Worm (Caenorhabditis elegans) whole organism, L1 larva: ENCODE data around the gene C54F6.15.

ENCODE experiments used
- C16A3.4 ChIP-seq: fragments of 150-350 bp; optimal IDR thresholded peaks from 2 replicates; lab custom pipeline; 2014; ENCODE audit warnings: missing biosample characterization, missing genetic modification characterization
- C34B4.2 ChIP-seq: sonication (generic microtip); optimal IDR thresholded peaks from 2 replicates; lab custom pipeline; 2017; ENCODE audit warnings: mild to moderate bottlenecking, missing genetic modification characterization, missing compliant biosample characterization
- alr-1 ChIP-seq: fragments of 200-800 bp; sonication (Bioruptor generic); optimal IDR thresholded peaks from 2 replicates; lab custom pipeline; 2018; ENCODE audit warnings: borderline replicate concordance, mild to moderate bottlenecking, missing genetic modification characterization, missing compliant biosample characterization
- ama-1 ChIP-seq: fragments of 150-350 bp; optimal IDR thresholded peaks from 2 replicates; lab custom pipeline; 2014
- ceh-63 ChIP-seq: fragments of 200-800 bp; sonication (Bioruptor generic); optimal IDR thresholded peaks from 2 replicates; lab custom pipeline; 2018; ENCODE audit warnings: mild to moderate bottlenecking, missing genetic modification characterization, missing compliant biosample characterization
- efl-1 ChIP-seq, 4 experiments: fragments of 150-350 bp; optimal IDR thresholded peaks in 3 of 4; peaks in 1 of 4; 1 replicate in 1 of 4; 2 replicates in 3 of 4; lab custom pipeline; 2014; ENCODE audit warnings: missing biosample characterization in 2 of 4, missing genetic modification characterization in 2 of 4, missing genetic modification reagents in 2 of 4
- egl-13 ChIP-seq: sonication (generic microtip); optimal IDR thresholded peaks from 2 replicates; lab custom pipeline; 2016; ENCODE audit warnings: missing genotype, missing genetic modification reagents, missing genetic modification characterization, missing compliant biosample characterization
- egl-27 ChIP-seq, 2 experiments: fragments of 150-350 bp in 1 of 2; sonication (generic microtip); optimal IDR thresholded peaks; 3 replicates each; lab custom pipeline; 2017 to 2018; ENCODE audit warnings: missing biosample characterization in 2 of 2, missing genetic modification characterization in 2 of 2, missing genetic modification reagents in 2 of 2
- elt-3 ChIP-seq, 6 experiments: fragments of 150-350 bp in 1 of 6; sonication (generic microtip); optimal IDR thresholded peaks; 2 replicates each; lab custom pipeline; 2017 to 2018; ENCODE audit warnings: missing biosample characterization in 6 of 6, missing genetic modification characterization in 6 of 6, inconsistent platforms in 1 of 6
- fkh-4 ChIP-seq: sonication (generic microtip); optimal IDR thresholded peaks from 2 replicates; lab custom pipeline; 2016; ENCODE audit warnings: missing compliant biosample characterization, missing genetic modification characterization, borderline replicate concordance
- grh-1 ChIP-seq: fragments of 200-800 bp; sonication (Bioruptor generic); IDR thresholded peaks from 2 replicates; pipeline ENCODE4 v1.3.6; 2022; ENCODE audit warnings: missing genetic modification reagents, missing genetic modification characterization, missing compliant biosample characterization
- hlh-17 ChIP-seq: fragments of 200-800 bp; sonication (Bioruptor generic); optimal IDR thresholded peaks from 2 replicates; lab custom pipeline; 2018; ENCODE audit warnings: missing genetic modification characterization, mild to moderate bottlenecking, missing compliant biosample characterization, moderate library complexity, borderline replicate concordance
- hpl-2 ChIP-seq: fragments of 150-350 bp; optimal IDR thresholded peaks from 2 replicates; lab custom pipeline; 2014; ENCODE audit warnings: missing biosample characterization, missing genetic modification reagents, missing genetic modification characterization
- jun-1 ChIP-seq: fragments of 150-350 bp; optimal IDR thresholded peaks from 2 replicates; lab custom pipeline; 2014; ENCODE audit warnings: missing biosample characterization, missing genetic modification reagents, missing genetic modification characterization
- mab-9 ChIP-seq: fragments of 200-800 bp; sonication (Bioruptor generic); IDR thresholded peaks from 2 replicates; pipeline ENCODE4 v1.3.6; 2022; ENCODE audit warnings: missing genetic modification reagents, missing genetic modification characterization, missing compliant biosample characterization
- mef-2 ChIP-seq: fragments of 150-350 bp; optimal IDR thresholded peaks from 2 replicates; lab custom pipeline; 2014; ENCODE audit warnings: missing biosample characterization, missing genetic modification characterization
- nhr-19 ChIP-seq: fragments of 200-800 bp; sonication (Bioruptor generic); conservative IDR thresholded peaks from 2 replicates; pipeline ENCODE4 v1.3.6; 2022; ENCODE audit warnings: missing genetic modification characterization, missing compliant biosample characterization
- nhr-20 ChIP-seq: sonication (generic microtip); optimal IDR thresholded peaks from 2 replicates; lab custom pipeline; 2016; ENCODE audit warnings: mild to moderate bottlenecking, missing genetic modification characterization, missing compliant biosample characterization
- nhr-28 ChIP-seq: fragments of 150-350 bp; optimal IDR thresholded peaks from 2 replicates; lab custom pipeline; 2014; ENCODE audit warnings: missing biosample characterization, missing genetic modification characterization
- nhr-71 ChIP-seq: sonication (generic microtip); optimal IDR thresholded peaks from 2 replicates; lab custom pipeline; 2016; ENCODE audit warnings: mild to moderate bottlenecking, missing genetic modification characterization, moderate library complexity, missing compliant biosample characterization
- nhr-76 ChIP-seq: sonication (generic microtip); optimal IDR thresholded peaks from 2 replicates; lab custom pipeline; 2017; ENCODE audit warnings: missing biosample characterization, missing genetic modification characterization
- nhr-84 ChIP-seq: sonication (generic microtip); optimal IDR thresholded peaks from 2 replicates; lab custom pipeline; 2017; ENCODE audit warnings: missing biosample characterization, missing genetic modification characterization
- pag-3 ChIP-seq: sonication (generic microtip); optimal IDR thresholded peaks from 2 replicates; lab custom pipeline; 2017; ENCODE audit warnings: missing genetic modification characterization, mild to moderate bottlenecking, missing compliant biosample characterization, antibody characterized with exemption, borderline replicate concordance; ENCODE audit not compliant: insufficient read depth
- pax-3 ChIP-seq: fragments of 200-800 bp; sonication (Bioruptor generic); optimal IDR thresholded peaks from 2 replicates; lab custom pipeline; 2018; ENCODE audit warnings: mild to moderate bottlenecking, missing genetic modification characterization, moderate library complexity, missing compliant biosample characterization
- pqm-1 ChIP-seq: sonication (generic microtip); optimal IDR thresholded peaks from 3 replicates; lab custom pipeline; 2017; ENCODE audit warnings: missing biosample characterization, missing genetic modification characterization
- rnt-1 ChIP-seq: sonication (generic microtip); optimal IDR thresholded peaks from 2 replicates; lab custom pipeline; 2016; ENCODE audit warnings: mild to moderate bottlenecking, missing genetic modification characterization, moderate library complexity, missing compliant biosample characterization
- snpc-4 ChIP-seq: fragments of 150-350 bp; optimal IDR thresholded peaks from 2 replicates; lab custom pipeline; 2014; ENCODE audit warnings: missing biosample characterization, missing genetic modification characterization
- snu-23 ChIP-seq: sonication (generic microtip); optimal IDR thresholded peaks from 2 replicates; lab custom pipeline; 2016; ENCODE audit warnings: missing genetic modification characterization, missing compliant biosample characterization
- sox-4 ChIP-seq: sonication (generic microtip); optimal IDR thresholded peaks from 2 replicates; lab custom pipeline; 2016; ENCODE audit warnings: missing genetic modification characterization, missing compliant biosample characterization
- tlp-1 ChIP-seq: fragments of 150-350 bp; optimal IDR thresholded peaks from 2 replicates; lab custom pipeline; 2014; ENCODE audit warnings: missing biosample characterization, missing genetic modification characterization
- unc-130 ChIP-seq: fragments of 150-350 bp; optimal IDR thresholded peaks from 2 replicates; lab custom pipeline; 2017; ENCODE audit warnings: missing biosample characterization, missing genetic modification characterization, inconsistent platforms
- unc-62 ChIP-seq: fragments of 150-350 bp; optimal IDR thresholded peaks from 2 replicates; lab custom pipeline; 2014; ENCODE audit warnings: missing biosample characterization, missing genetic modification reagents, missing genetic modification characterization
- unc-98 ChIP-seq: fragments of 200-800 bp; sonication (Bioruptor generic); IDR thresholded peaks from 2 replicates; pipeline ENCODE4 v1.3.6; 2022; ENCODE audit warnings: missing genetic modification characterization, missing compliant biosample characterization
- xbp-1 ChIP-seq: sonication (generic microtip); optimal IDR thresholded peaks from 2 replicates; lab custom pipeline; 2016; ENCODE audit warnings: missing genetic modification characterization, missing compliant biosample characterization
- zip-4 ChIP-seq: fragments of 200-800 bp; sonication (Bioruptor generic); optimal IDR thresholded peaks from 2 replicates; lab custom pipeline; 2018; ENCODE audit warnings: mild to moderate bottlenecking, missing genetic modification characterization, moderate library complexity, missing compliant biosample characterization
- ztf-11 ChIP-seq, 2 experiments: sonication (generic microtip); optimal IDR thresholded peaks; 2 replicates each; lab custom pipeline; 2016 to 2017; ENCODE audit warnings: missing genetic modification characterization in 2 of 2, missing biosample characterization in 1 of 2, missing compliant biosample characterization in 1 of 2

The C54F6.15 gene

DNA sequence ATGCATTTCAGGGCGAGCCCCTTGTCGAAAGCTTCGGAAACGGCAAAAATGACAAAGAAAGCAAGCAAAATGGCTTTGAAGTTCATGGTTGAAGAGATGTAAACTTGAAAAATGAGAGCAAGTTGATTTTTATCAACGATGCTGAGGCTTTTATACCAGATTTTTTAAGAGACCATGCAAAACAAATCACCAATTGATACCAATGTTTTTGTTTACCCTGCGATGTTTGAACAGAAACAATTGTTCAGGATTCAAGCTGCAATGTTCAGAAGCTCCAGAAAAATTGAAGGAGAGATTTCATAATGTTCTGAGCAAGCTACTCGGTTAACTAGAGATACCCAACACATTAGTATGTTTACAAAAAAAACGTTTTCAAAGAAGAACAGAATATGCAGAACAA lies at the start of gene C54F6.15:
Gene C54F6.15 (minus strand): TSS at position 101 of the 400 bp plus-strand sequence.
- TF ChIP-seq ceh-63 (GFP tag; lab: Kevin White, UChicago) = no peak

DNA sequence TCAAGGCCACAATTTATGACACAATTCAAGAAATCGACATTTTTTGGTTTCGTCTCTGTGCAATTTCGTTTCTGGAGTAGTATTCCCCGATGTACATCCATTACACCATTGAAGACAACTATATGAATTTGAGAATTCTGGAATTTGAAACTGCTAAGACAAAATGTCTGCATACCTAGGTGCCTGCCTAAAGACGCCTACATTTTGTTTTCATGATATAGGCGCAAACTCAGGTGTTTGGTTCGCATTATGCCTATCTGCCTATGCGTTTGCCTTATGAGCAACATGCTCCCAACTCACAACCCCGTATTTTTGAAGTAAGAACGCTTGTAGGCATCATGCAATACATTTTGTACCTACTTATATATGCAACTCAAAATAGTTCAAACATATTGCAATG lies 48.8 kb upstream of the C54F6.15 start, which contains the start of gene F19F10.14:
Gene F19F10.14 (minus strand): TSS at position 101 of the 400 bp plus-strand sequence.
- no peak for TF ChIP-seq C34B4.2 (tag; lab: Kevin White, UChicago)
- no peak for TF ChIP-seq nhr-20 (tag; lab: Kevin White, UChicago)
- TF ChIP-seq pax-3 (tag; lab: Kevin White, UChicago) = no peak
- no peak for TF ChIP-seq zip-4
- TF ChIP-seq grh-1 = no peak
- TF ChIP-seq xbp-1 = no peak
- TF ChIP-seq egl-27 (tag; optimal IDR thresholded peaks at IDR 0.05; lab: Kevin White, UChicago) = no peak
- no peak for TF ChIP-seq jun-1 (tag; lab: Kevin White, UChicago)
- TF ChIP-seq snu-23 (GFP tag; lab: Kevin White, UChicago) = no peak
- TF ChIP-seq ama-1 (lab: Kevin White, UChicago) = no peak
- TF ChIP-seq hlh-17 (GFP tag; lab: Kevin White, UChicago) = no peak
- TF ChIP-seq mef-2 (tag; lab: Kevin White, UChicago) = no peak
- TF ChIP-seq ceh-63 (GFP tag; lab: Kevin White, UChicago) = no peak
- no peak for TF ChIP-seq unc-62 (GFP tag; lab: Kevin White, UChicago)
- no peak for TF ChIP-seq fkh-4 (tag; lab: Kevin White, UChicago)
- TF ChIP-seq sox-4 (tag; lab: Kevin White, UChicago) = no peak
- TF ChIP-seq nhr-28 (tag; lab: Kevin White, UChicago) = no peak
- TF ChIP-seq nhr-76 (tag; lab: Kevin White, UChicago) = no peak

DNA sequence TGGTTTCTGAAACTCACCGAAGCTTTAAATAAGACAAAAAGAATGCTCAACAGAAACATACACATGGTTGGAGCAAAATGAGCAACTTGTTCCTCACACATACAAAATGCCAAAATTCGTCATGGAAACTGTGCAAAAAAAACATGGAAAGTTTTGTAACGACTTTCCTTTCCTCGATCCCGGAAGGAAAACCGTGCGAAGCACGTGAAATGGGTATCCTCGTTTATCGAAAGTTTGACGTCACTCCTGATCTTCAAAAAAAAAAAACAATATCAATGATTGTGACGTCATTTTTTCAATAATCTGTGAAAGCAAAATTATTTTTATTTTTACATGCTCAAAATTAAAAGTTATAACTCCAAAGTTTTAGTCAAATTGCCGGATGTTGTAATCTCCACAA lies 48.1 kb upstream of the C54F6.15 start, which contains the start of gene clec-212:
Gene clec-212 (minus strand): TSS at position 101 of the 400 bp plus-strand sequence.
- TF ChIP-seq nhr-84 (tag; lab: Kevin White, UChicago) = no peak
- no peak for TF ChIP-seq nhr-19 (GFP tag; lab: Robert Waterston, UW)
- TF ChIP-seq rnt-1 = no peak
- TF ChIP-seq ztf-11 (tag; optimal IDR thresholded peaks at IDR 0.05; lab: Kevin White, UChicago) = no peak
- no peak for TF ChIP-seq hpl-2
- no peak for TF ChIP-seq grh-1
- no peak for TF ChIP-seq nhr-28 (tag; lab: Kevin White, UChicago)
- TF ChIP-seq nhr-71 = no peak
- TF ChIP-seq C16A3.4 (tag; lab: Kevin White, UChicago) = no peak
- TF ChIP-seq nhr-20 (tag; lab: Kevin White, UChicago) = no peak
- TF ChIP-seq xbp-1 = no peak
- TF ChIP-seq mab-9 (GFP tag; lab: Robert Waterston, UW) = no peak
- no peak for TF ChIP-seq alr-1 (tag; lab: Kevin White, UChicago)
- no peak for TF ChIP-seq C34B4.2 (tag; lab: Kevin White, UChicago)
- TF ChIP-seq unc-98 (GFP tag; lab: Robert Waterston, UW) = no peak
- TF ChIP-seq ama-1 (lab: Kevin White, UChicago) = no peak
- no peak for TF ChIP-seq pqm-1
- TF ChIP-seq tlp-1 (tag; lab: Kevin White, UChicago) = no peak
- TF ChIP-seq nhr-76 (tag; lab: Kevin White, UChicago) = no peak
- TF ChIP-seq pag-3 (tag; lab: Kevin White, UChicago) = no peak

DNA sequence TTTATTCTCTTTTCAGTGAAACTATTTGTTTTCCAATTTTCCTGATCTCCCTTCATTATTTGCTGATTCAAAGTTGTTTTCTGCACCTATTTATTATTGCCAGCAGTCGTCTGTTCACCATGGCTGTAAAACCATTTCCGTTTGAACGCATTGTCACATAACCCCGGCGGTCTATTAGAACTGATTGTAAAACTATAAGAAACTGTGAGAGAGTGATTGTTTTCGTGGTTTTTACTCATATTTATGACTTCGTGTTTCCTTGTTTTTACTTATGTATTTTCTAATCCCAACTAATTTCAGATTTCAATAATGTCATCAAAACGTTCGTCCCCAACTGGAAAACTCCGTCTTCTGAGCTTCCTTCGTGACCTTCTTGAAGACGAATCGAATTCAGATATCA lies 40.8 kb upstream of the C54F6.15 start, which contains the start of gene F19F10.1:
Gene F19F10.1 (plus strand): TSS at position 301 of the 400 bp plus-strand sequence.
- TF ChIP-seq unc-130 (tag; lab: Kevin White, UChicago) (no peak), efl-1 (optimal IDR thresholded peaks at IDR 0.05; lab: Kevin White, UChicago) (no peak), efl-1 (GFP tag; optimal IDR thresholded peaks at IDR 0.05 in 1 of 2; lab: Kevin White, UChicago) (no peak), egl-13 (no peak), pag-3 (tag; lab: Kevin White, UChicago) (no peak), unc-62 (GFP tag; lab: Kevin White, UChicago) (no peak), nhr-84 (tag; lab: Kevin White, UChicago) (no peak), elt-3 (tag; optimal IDR thresholded peaks at IDR 0.05; lab: Kevin White, UChicago) (no peak), rnt-1 (no peak), snpc-4 (tag; lab: Kevin White, UChicago) (no peak)
